Worm (Caenorhabditis elegans) whole organism, L4/young adult: ENCODE measurements around the gene F53A9.7.

ENCODE experiments used
- W03F9.2 ChIP-seq: fragments of 150-350 bp; optimal IDR thresholded peaks from 2 replicates; lab custom pipeline; 2014; ENCODE audit warnings: missing biosample characterization, missing genetic modification characterization
- dao-5 ChIP-seq: sonication (generic microtip); optimal IDR thresholded peaks from 2 replicates; lab custom pipeline; 2016; ENCODE audit warnings: missing genotype, missing genetic modification characterization, moderate library complexity, missing compliant biosample characterization
- him-1 ChIP-seq: sonication (generic microtip); optimal IDR thresholded peaks from 2 replicates; lab custom pipeline; 2016; ENCODE audit warnings: missing genotype, missing genetic modification reagents, missing genetic modification characterization, missing compliant biosample characterization

DNA sequence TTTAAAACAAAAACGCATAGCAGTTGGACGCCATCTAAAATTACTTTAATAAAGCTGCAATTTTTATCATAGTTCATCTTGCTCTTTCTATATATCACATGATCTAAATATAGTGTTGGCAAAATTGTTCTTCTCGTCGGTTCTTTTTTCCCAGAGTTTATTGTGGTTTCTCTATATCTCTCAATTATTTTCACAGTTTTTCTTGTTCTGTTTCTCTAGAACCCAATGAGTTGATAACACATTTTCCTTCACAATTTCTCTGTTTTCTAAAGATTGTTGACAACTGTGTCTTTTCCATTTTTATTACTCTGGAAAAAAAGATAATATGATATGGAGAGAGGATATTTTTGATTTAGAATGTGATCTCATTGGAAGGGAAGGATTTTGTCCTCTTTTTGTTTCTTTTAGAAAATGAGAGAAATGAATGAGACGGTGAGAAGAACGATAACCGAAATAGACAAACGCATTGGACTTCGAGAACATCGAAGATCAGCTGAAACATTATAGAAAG, 37.6 kb upstream of the F53A9.7 start:
- TF ChIP-seq him-1 (tag; lab: Kevin White, UChicago) (no peak), dao-5 (tag; lab: Kevin White, UChicago) (no peak), W03F9.2 (tag; lab: Kevin White, UChicago) (no peak)
